Worm (Caenorhabditis elegans) whole organism, L4 larva: ENCODE measurements around the gene slo-1.

Experiments
- F10B5.3 ChIP-seq: sonication (generic microtip); optimal IDR thresholded peaks from 2 replicates; lab custom pipeline; 2016; ENCODE audit warnings: mild to moderate bottlenecking, missing genetic modification characterization, missing compliant biosample characterization
- F37D6.2 ChIP-seq: sonication (generic microtip); optimal IDR thresholded peaks from 2 replicates; lab custom pipeline; 2016; ENCODE audit warnings: mild to moderate bottlenecking, missing genetic modification characterization, missing compliant biosample characterization
- F44E2.7 ChIP-seq: fragments of 200-800 bp; sonication (Bioruptor generic); IDR thresholded peaks from 2 replicates; pipeline ENCODE4 v2.1.2; 2022; ENCODE audit warnings: missing genetic modification characterization, missing compliant biosample characterization
- F49E8.2 ChIP-seq: sonication (generic microtip); optimal IDR thresholded peaks from 2 replicates; lab custom pipeline; 2016; ENCODE audit warnings: missing compliant biosample characterization, mild to moderate bottlenecking, missing genetic modification characterization, borderline replicate concordance
- Y75B8A.6 ChIP-seq: fragments of 200-800 bp; sonication (Bioruptor generic); IDR thresholded peaks from 2 replicates; pipeline ENCODE4 v1.3.6; 2022; ENCODE audit warnings: missing genetic modification reagents, missing genetic modification characterization, missing compliant biosample characterization
- ZK337.2 ChIP-seq: fragments of 200-800 bp; sonication (Bioruptor generic); IDR thresholded peaks from 2 replicates; pipeline ENCODE4 v1.3.6; 2022; ENCODE audit warnings: missing genetic modification reagents, missing genetic modification characterization, missing compliant biosample characterization
- ama-1 ChIP-seq: fragments of 150-350 bp; optimal IDR thresholded peaks from 2 replicates; lab custom pipeline; 2014; ENCODE audit warnings: inconsistent platforms, mixed read lengths
- ceh-28 ChIP-seq: fragments of 150-350 bp; optimal IDR thresholded peaks from 2 replicates; lab custom pipeline; 2014; ENCODE audit warnings: missing biosample characterization, missing genetic modification reagents, missing genetic modification characterization
- daf-16 ChIP-seq, 3 experiments: sonication (generic microtip); optimal IDR thresholded peaks; 2 replicates each; lab custom pipeline; 2016 to 2017; ENCODE audit warnings: missing genetic modification characterization in 3 of 3, missing genetic modification reagents in 3 of 3, mild to moderate bottlenecking in 2 of 3, missing compliant biosample characterization in 2 of 3, missing biosample characterization in 1 of 3, moderate library complexity in 1 of 3
- gei-8 ChIP-seq: fragments of 200-800 bp; sonication (Bioruptor generic); optimal IDR thresholded peaks from 2 replicates; lab custom pipeline; 2018; ENCODE audit warnings: mild to moderate bottlenecking, missing genetic modification characterization, missing compliant biosample characterization
- hif-1 ChIP-seq, 2 experiments: sonication (generic microtip); optimal IDR thresholded peaks; 2 replicates each; lab custom pipeline; 2016 to 2017; ENCODE audit warnings: missing compliant biosample characterization in 2 of 2, missing genetic modification characterization in 2 of 2, missing genetic modification reagents in 2 of 2, missing genotype in 2 of 2, mild to moderate bottlenecking in 1 of 2
- hlh-30 ChIP-seq: sonication (generic microtip); optimal IDR thresholded peaks from 2 replicates; lab custom pipeline; 2017; ENCODE audit warnings: antibody characterized with exemption, mild to moderate bottlenecking, missing genetic modification characterization, missing compliant biosample characterization; ENCODE audit not compliant: insufficient read depth
- lin-1 ChIP-seq: fragments of 200-800 bp; sonication (Bioruptor generic); IDR thresholded peaks from 2 replicates; pipeline ENCODE4 v1.3.6; 2022; ENCODE audit warnings: missing genetic modification reagents, missing genetic modification characterization, missing compliant biosample characterization
- lin-13 ChIP-seq: fragments of 150-350 bp; optimal IDR thresholded peaks from 2 replicates; lab custom pipeline; 2014; ENCODE audit warnings: missing biosample characterization, missing genetic modification reagents, missing genetic modification characterization
- lin-39 ChIP-seq: fragments of 150-350 bp; optimal IDR thresholded peaks from 2 replicates; lab custom pipeline; 2014; ENCODE audit warnings: missing biosample characterization, missing genetic modification reagents, missing genetic modification characterization
- lir-3 ChIP-seq: sonication (generic microtip); optimal IDR thresholded peaks from 2 replicates; lab custom pipeline; 2016; ENCODE audit warnings: mild to moderate bottlenecking, missing genetic modification characterization, missing compliant biosample characterization
- madf-9 ChIP-seq: fragments of 200-800 bp; sonication (Bioruptor generic); conservative IDR thresholded peaks from 2 replicates; pipeline ENCODE4 v1.3.6; 2022; ENCODE audit warnings: missing genetic modification reagents, missing genetic modification characterization, missing compliant biosample characterization
- mes-2 ChIP-seq: sonication (generic microtip); optimal IDR thresholded peaks from 2 replicates; lab custom pipeline; 2016; ENCODE audit warnings: missing genotype, mild to moderate bottlenecking, missing genetic modification characterization, missing compliant biosample characterization; ENCODE audit not compliant: poor library complexity, severe bottlenecking
- mxl-2 ChIP-seq: fragments of 200-800 bp; sonication (Bioruptor generic); conservative IDR thresholded peaks from 2 replicates; pipeline ENCODE4 v1.3.6; 2022; ENCODE audit warnings: missing genetic modification reagents, missing genetic modification characterization, missing compliant biosample characterization
- nhr-111 ChIP-seq: fragments of 200-800 bp; sonication (Bioruptor generic); optimal IDR thresholded peaks from 2 replicates; lab custom pipeline; 2018; ENCODE audit warnings: mild to moderate bottlenecking, missing genetic modification characterization, missing compliant biosample characterization
- nhr-237 ChIP-seq: sonication (generic microtip); optimal IDR thresholded peaks from 2 replicates; lab custom pipeline; 2017; ENCODE audit warnings: missing biosample characterization, missing genetic modification characterization
- nhr-41 ChIP-seq: fragments of 200-800 bp; sonication (Bioruptor generic); IDR thresholded peaks from 2 replicates; pipeline ENCODE4 v1.3.6; 2022; ENCODE audit warnings: missing genetic modification reagents, missing genetic modification characterization, missing compliant biosample characterization
- snpc-1.2 ChIP-seq: fragments of 200-800 bp; sonication (Bioruptor generic); IDR thresholded peaks from 2 replicates; pipeline ENCODE4 v1.3.6; 2022; ENCODE audit warnings: missing genetic modification reagents, missing genetic modification characterization, missing compliant biosample characterization
- tra-1 ChIP-seq: fragments of 200-800 bp; sonication (Bioruptor generic); IDR thresholded peaks from 2 replicates; pipeline ENCODE4 v1.3.6; 2022; ENCODE audit warnings: missing genetic modification reagents, missing genetic modification characterization, missing compliant biosample characterization
- unc-62 ChIP-seq, 3 experiments: fragments of 150-350 bp in 1 of 3; sonication (generic microtip); optimal IDR thresholded peaks in 2 of 3; peaks in 1 of 3; 1 replicate in 1 of 3; 2 replicates in 2 of 3; lab custom pipeline; 2014 to 2017; ENCODE audit warnings: missing biosample characterization in 3 of 3, missing genetic modification characterization in 3 of 3, missing genetic modification reagents in 3 of 3, missing genotype in 1 of 3
- zag-1 ChIP-seq: fragments of 150-350 bp; optimal IDR thresholded peaks from 2 replicates; lab custom pipeline; 2014; ENCODE audit warnings: missing biosample characterization, missing genetic modification characterization
- zfp-3 ChIP-seq: fragments of 200-800 bp; sonication (Bioruptor generic); conservative IDR thresholded peaks from 2 replicates; pipeline ENCODE4 v1.3.6; 2022; ENCODE audit warnings: missing genetic modification reagents, missing genetic modification characterization, missing compliant biosample characterization
- ztf-7 ChIP-seq: fragments of 150-350 bp; optimal IDR thresholded peaks from 2 replicates; lab custom pipeline; 2014; ENCODE audit warnings: missing biosample characterization, missing genetic modification characterization

slo-1 gene

ce11 chrV:18536015-18536414, 44.0 kb downstream of the slo-1 start:
- TF ChIP-seq Y75B8A.6 (GFP tag; lab: Robert Waterston, UW) (no peak), ZK337.2 (GFP tag; lab: Robert Waterston, UW) (no peak), lin-1 (GFP tag; lab: Robert Waterston, UW) (no peak), hlh-30 (tag; lab: Kevin White, UChicago) (no peak), madf-9 (GFP tag; lab: Robert Waterston, UW) (no peak), gei-8 (GFP tag; lab: Kevin White, UChicago) (no peak), mxl-2 (GFP tag; lab: Robert Waterston, UW) (no peak), ceh-28 (tag; lab: Kevin White, UChicago) (no peak), F44E2.7 (no peak), unc-62 (GFP tag; optimal IDR thresholded peaks at IDR 0.05 in 1 of 2; lab: Kevin White, UChicago) (no peak), unc-62 (tag; optimal IDR thresholded peaks at IDR 0.05; lab: Kevin White, UChicago) (no peak), nhr-41 (GFP tag; lab: Robert Waterston, UW) (no peak), lin-13 (no peak), zfp-3 (GFP tag; lab: Robert Waterston, UW) (no peak), nhr-111 (GFP tag; lab: Kevin White, UChicago) (no peak), lir-3 (tag; lab: Kevin White, UChicago) (no peak), tra-1 (GFP tag; lab: Robert Waterston, UW) (no peak)

- TF ChIP-seq nhr-237 (no peak), lin-1 (GFP tag; lab: Robert Waterston, UW) (no peak), mes-2 (tag; lab: Kevin White, UChicago) (no peak), snpc-1.2 (GFP tag; lab: Robert Waterston, UW) (no peak), lin-39 (no peak), ama-1 (no peak), madf-9 (GFP tag; lab: Robert Waterston, UW) (no peak), F37D6.2 (tag; lab: Kevin White, UChicago) (no peak), hif-1 (tag; optimal IDR thresholded peaks at IDR 0.05; lab: Kevin White, UChicago) (no peak), F10B5.3 (tag; lab: Kevin White, UChicago) (no peak), ztf-7 (no peak), nhr-41 (GFP tag; lab: Robert Waterston, UW) (no peak), zag-1 (no peak)
- TF ChIP-seq, all 104 proteins: peak for 0
Measured at ce11 chrV:18553750-18554149, 61.7 kb downstream of the slo-1 start, which contains the start of gene Y51A2D.8. Y51A2D.8 (minus strand) TSS chrV:18553850.

DNA sequence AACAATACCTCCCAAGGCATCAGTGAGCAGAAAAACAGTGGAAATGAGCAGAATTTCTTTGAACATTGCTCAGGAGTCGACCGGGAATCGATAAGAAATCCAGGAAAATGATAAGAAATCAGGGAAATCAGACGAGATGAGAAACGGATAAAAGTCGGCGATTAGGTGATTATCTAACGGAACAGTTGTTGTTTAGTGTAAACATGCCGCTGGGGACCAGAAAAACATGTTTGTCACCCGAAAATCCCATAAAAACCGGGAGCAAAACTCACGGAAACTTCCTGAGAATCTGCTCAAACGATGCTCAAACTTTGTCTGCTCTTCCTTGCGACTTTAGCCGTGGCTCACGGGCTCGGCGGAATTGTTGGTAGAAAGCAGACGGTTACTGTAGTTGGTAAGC, 64.4 kb downstream of the slo-1 start, which contains the start of the genes ttr-24 and ttr-25:
ttr-24 (minus strand) TSS at position 156 of the 400 bp plus-strand sequence.
ttr-25 (plus strand) TSS at position 227 of the 400 bp plus-strand sequence.
- TF ChIP-seq daf-16 (GFP tag; optimal IDR thresholded peaks at IDR 0.05; lab: Kevin White, UChicago): peak in 1 of 2 experiments; percentile 77
- TF ChIP-seq daf-16 (tag; optimal IDR thresholded peaks at IDR 0.05; lab: Kevin White, UChicago): no peak
- no peak for TF ChIP-seq F49E8.2 (tag; lab: Kevin White, UChicago)
